Fruit fly (Drosophila melanogaster): ENCODE data around the gene CG8838.

DNA sequence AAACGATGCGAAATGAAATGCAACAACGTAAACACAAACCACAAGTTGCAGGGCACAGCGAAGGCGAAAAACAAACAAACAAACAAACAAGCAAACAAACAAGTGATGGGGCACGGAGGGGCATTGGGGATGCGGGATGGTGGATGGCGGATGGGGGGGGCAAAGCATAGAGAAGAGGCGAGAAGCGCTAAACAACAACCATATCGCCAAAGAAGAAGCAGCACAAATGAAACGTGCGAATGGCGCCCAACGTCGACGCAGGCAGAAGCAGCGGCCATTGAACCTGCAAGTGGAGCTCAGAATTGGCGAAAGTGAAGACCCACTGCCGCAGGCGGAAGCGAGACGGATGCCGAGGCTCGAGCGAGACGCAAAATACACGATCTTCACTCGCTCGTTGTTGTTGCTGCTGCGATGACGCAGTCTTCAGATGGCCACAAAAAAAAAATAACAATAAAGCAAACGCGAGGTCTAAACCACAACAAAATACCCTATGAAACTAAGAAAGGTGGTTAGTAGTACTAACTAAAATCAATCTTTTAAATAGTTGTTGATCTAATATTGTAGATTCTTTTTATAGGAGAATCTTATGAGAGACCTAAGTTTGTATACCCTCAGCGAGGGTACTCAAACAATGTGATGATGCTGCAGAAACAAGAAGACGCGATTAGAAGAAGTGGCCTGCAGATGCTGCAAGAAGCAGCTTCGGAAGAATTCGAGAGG is 11.5 kb upstream of the CG8838 start:
- no peak for TF ChIP-seq pan (optimal IDR thresholded peaks at IDR 0.05)
- peak; percentile 21 for TF ChIP-seq dsf (GFP tag; optimal IDR thresholded peaks at IDR 0.05; ENCODE audit: borderline replicate concordance)
- TF ChIP-seq Abd-B (GFP tag; optimal IDR thresholded peaks at IDR 0.05), result no peak
- TF ChIP-seq rgr (GFP tag; optimal IDR thresholded peaks at IDR 0.05), result peak; percentile 91
- TF ChIP-seq psq (GFP tag; optimal IDR thresholded peaks at IDR 0.05), result peak; percentile 98
- peak; percentile 89 for TF ChIP-seq Jra (GFP tag; optimal IDR thresholded peaks at IDR 0.05)
- TF ChIP-seq Dif (GFP tag; optimal IDR thresholded peaks at IDR 0.05; ENCODE audit: partially characterized antibody), result no peak
- no peak for TF ChIP-seq Vsx2 (GFP tag; optimal IDR thresholded peaks at IDR 0.05; ENCODE audit: partially characterized antibody)
- peak; percentile 85 for TF ChIP-seq CG32264 (GFP tag; optimal IDR thresholded peaks at IDR 0.05)
- peak; percentile 95 for TF ChIP-seq h (GFP tag; optimal IDR thresholded peaks at IDR 0.05)
- TF ChIP-seq usp (GFP tag; optimal IDR thresholded peaks at IDR 0.05), result no peak
- peak; percentile 68 for TF ChIP-seq dmrt93B (GFP tag; optimal IDR thresholded peaks at IDR 0.05)
- TF ChIP-seq brk (GFP tag; optimal IDR thresholded peaks at IDR 0.05), result peak; percentile 85
- TF ChIP-seq woc (GFP tag; optimal IDR thresholded peaks at IDR 0.05), result peak; percentile 96

Measured in whole organism, wandering third instar larva.